Worm (Caenorhabditis elegans) whole organism, mixed stage, embryonic: ENCODE measurements around the gene sdz-7.
A peak's percentile ranks its signal among the peaks of the same experiment; 100 is the strongest.

ENCODE experiments used
- M03D4.4 ChIP-seq: sonication (generic microtip); optimal IDR thresholded peaks from 2 replicates; lab custom pipeline; 2017; ENCODE audit warnings: mild to moderate bottlenecking, missing genetic modification characterization, missing compliant biosample characterization
- bed-3 ChIP-seq: fragments of 200-800 bp; sonication (Bioruptor generic); optimal IDR thresholded peaks from 3 replicates; lab custom pipeline; 2018; ENCODE audit warnings: mild to moderate bottlenecking, missing genetic modification characterization, moderate library complexity, missing compliant biosample characterization
- blmp-1 ChIP-seq: fragments of 150-350 bp; optimal IDR thresholded peaks from 2 replicates; lab custom pipeline; 2014; ENCODE audit warnings: missing biosample characterization, missing genetic modification characterization
- ceh-39 ChIP-seq: fragments of 150-350 bp; optimal IDR thresholded peaks from 2 replicates; lab custom pipeline; 2014; ENCODE audit warnings: missing biosample characterization, missing genetic modification characterization
- ceh-43 ChIP-seq: fragments of 200-800 bp; sonication (Bioruptor generic); optimal IDR thresholded peaks from 2 replicates; lab custom pipeline; 2018; ENCODE audit warnings: mild to moderate bottlenecking, missing genetic modification characterization, moderate library complexity, missing compliant biosample characterization
- ceh-83 ChIP-seq: fragments of 200-800 bp; sonication (Bioruptor generic); optimal IDR thresholded peaks from 2 replicates; lab custom pipeline; 2018; ENCODE audit warnings: mild to moderate bottlenecking, missing genetic modification characterization, missing compliant biosample characterization
- ces-1 ChIP-seq: fragments of 150-350 bp; optimal IDR thresholded peaks from 2 replicates; lab custom pipeline; 2014; ENCODE audit warnings: missing biosample characterization, missing genetic modification reagents, missing genetic modification characterization
- drap-1 ChIP-seq: fragments of 200-800 bp; sonication (Bioruptor generic); optimal IDR thresholded peaks from 3 replicates; lab custom pipeline; 2018; ENCODE audit warnings: mild to moderate bottlenecking, missing genetic modification characterization, missing compliant biosample characterization
- elt-1 ChIP-seq: sonication (generic microtip); optimal IDR thresholded peaks from 2 replicates; lab custom pipeline; 2017; ENCODE audit warnings: missing genetic modification characterization, mild to moderate bottlenecking, missing compliant biosample characterization, antibody characterized with exemption, moderate library complexity, borderline replicate concordance; ENCODE audit not compliant: insufficient read depth
- elt-3 ChIP-seq: fragments of 150-350 bp; optimal IDR thresholded peaks from 2 replicates; lab custom pipeline; 2014; ENCODE audit warnings: missing biosample characterization, missing genetic modification characterization
- flh-1 ChIP-seq: fragments of 200-800 bp; sonication (Bioruptor generic); optimal IDR thresholded peaks from 2 replicates; lab custom pipeline; 2018; ENCODE audit warnings: mild to moderate bottlenecking, missing genetic modification characterization, moderate library complexity, missing compliant biosample characterization
- ham-2 ChIP-seq: fragments of 200-800 bp; sonication (Bioruptor generic); optimal IDR thresholded peaks from 2 replicates; lab custom pipeline; 2018; ENCODE audit warnings: mild to moderate bottlenecking, missing genetic modification characterization, missing compliant biosample characterization
- hlh-1 ChIP-seq: fragments of 150-350 bp; optimal IDR thresholded peaks from 2 replicates; lab custom pipeline; 2014; ENCODE audit warnings: missing biosample characterization, missing genetic modification reagents, missing genetic modification characterization
- lin-13 ChIP-seq: fragments of 150-350 bp; optimal IDR thresholded peaks from 2 replicates; lab custom pipeline; 2014; ENCODE audit warnings: missing biosample characterization, missing genetic modification characterization
- lin-32 ChIP-seq: fragments of 200-800 bp; sonication (Bioruptor generic); optimal IDR thresholded peaks from 2 replicates; lab custom pipeline; 2018; ENCODE audit warnings: mild to moderate bottlenecking, missing genetic modification characterization, missing compliant biosample characterization
- lsy-2 ChIP-seq: fragments of 150-350 bp; optimal IDR thresholded peaks from 2 replicates; lab custom pipeline; 2014; ENCODE audit warnings: missing biosample characterization, missing genetic modification characterization
- mab-5 ChIP-seq: fragments of 150-350 bp; optimal IDR thresholded peaks from 2 replicates; lab custom pipeline; 2014; ENCODE audit warnings: missing biosample characterization, missing genetic modification characterization
- mep-1 ChIP-seq: fragments of 150-350 bp; optimal IDR thresholded peaks from 2 replicates; lab custom pipeline; 2017; ENCODE audit warnings: missing biosample characterization, missing genetic modification reagents, missing genetic modification characterization, inconsistent platforms
- mls-2 ChIP-seq: sonication (generic microtip); optimal IDR thresholded peaks from 2 replicates; lab custom pipeline; 2016; ENCODE audit warnings: mild to moderate bottlenecking, missing genetic modification characterization, moderate library complexity, missing compliant biosample characterization
- nhr-12 ChIP-seq: fragments of 150-350 bp; optimal IDR thresholded peaks from 2 replicates; lab custom pipeline; 2014; ENCODE audit warnings: missing biosample characterization, missing genetic modification characterization
- nhr-2 ChIP-seq: fragments of 150-350 bp; optimal IDR thresholded peaks from 2 replicates; lab custom pipeline; 2014; ENCODE audit warnings: missing biosample characterization, missing genetic modification characterization
- nhr-237 ChIP-seq: fragments of 150-350 bp; optimal IDR thresholded peaks from 2 replicates; lab custom pipeline; 2014; ENCODE audit warnings: missing biosample characterization, missing genetic modification characterization
- nhr-28 ChIP-seq: fragments of 150-350 bp; optimal IDR thresholded peaks from 2 replicates; lab custom pipeline; 2014; ENCODE audit warnings: missing biosample characterization, missing genetic modification characterization
- nhr-76 ChIP-seq: sonication (generic microtip); optimal IDR thresholded peaks from 2 replicates; lab custom pipeline; 2017; ENCODE audit warnings: missing biosample characterization, missing genetic modification characterization
- pha-4 ChIP-seq: fragments of 150-350 bp; optimal IDR thresholded peaks from 2 replicates; lab custom pipeline; 2018; ENCODE audit warnings: missing biosample characterization, missing genetic modification reagents, missing genetic modification characterization
- sem-2 ChIP-seq: fragments of 200-800 bp; sonication (Bioruptor generic); optimal IDR thresholded peaks from 2 replicates; lab custom pipeline; 2018; ENCODE audit warnings: mild to moderate bottlenecking, missing genetic modification characterization, missing compliant biosample characterization
- snpc-4 ChIP-seq: fragments of 150-350 bp; optimal IDR thresholded peaks from 2 replicates; lab custom pipeline; 2014; ENCODE audit warnings: missing biosample characterization, missing genetic modification characterization
- sptf-1 ChIP-seq: sonication (generic microtip); optimal IDR thresholded peaks from 2 replicates; lab custom pipeline; 2017; ENCODE audit warnings: mild to moderate bottlenecking, missing genetic modification characterization, moderate library complexity, missing compliant biosample characterization
- tbx-8 ChIP-seq: fragments of 200-800 bp; sonication (Bioruptor generic); optimal IDR thresholded peaks from 2 replicates; lab custom pipeline; 2018; ENCODE audit warnings: mild to moderate bottlenecking, missing genetic modification characterization, moderate library complexity, missing compliant biosample characterization
- unc-120 ChIP-seq: sonication (generic microtip); optimal IDR thresholded peaks from 2 replicates; lab custom pipeline; 2017; ENCODE audit warnings: missing genetic modification characterization, missing compliant biosample characterization; ENCODE audit not compliant: poor library complexity, severe bottlenecking
- unc-39 ChIP-seq: fragments of 150-350 bp; optimal IDR thresholded peaks from 2 replicates; lab custom pipeline; 2014; ENCODE audit warnings: missing biosample characterization, missing genetic modification characterization
- unc-62 ChIP-seq: fragments of 150-350 bp; optimal IDR thresholded peaks from 2 replicates; lab custom pipeline; 2014; ENCODE audit warnings: missing biosample characterization, missing genetic modification reagents, missing genetic modification characterization
- zip-8 ChIP-seq: fragments of 150-350 bp; optimal IDR thresholded peaks from 2 replicates; lab custom pipeline; 2014; ENCODE audit warnings: missing biosample characterization, missing genetic modification characterization
- ztf-11 ChIP-seq: fragments of 150-350 bp; optimal IDR thresholded peaks from 2 replicates; lab custom pipeline; 2014; ENCODE audit warnings: missing biosample characterization, missing genetic modification characterization

The sdz-7 gene

ce11 chrII:3906615-3907190, 28.9 kb upstream of the sdz-7 start, which contains the start of the genes F53C3.11 and fbxb-103:
Gene F53C3.11 (minus strand): TSS chrII:3906715.
Gene fbxb-103 (plus strand): TSS chrII:3907140.
- no peak for TF ChIP-seq mep-1 (tag; lab: Kevin White, UChicago)
- TF ChIP-seq unc-120 (tag; lab: Kevin White, UChicago): no peak
- TF ChIP-seq hlh-1: no peak
- TF ChIP-seq unc-39: no peak
- TF ChIP-seq elt-3: no peak
- TF ChIP-seq nhr-2 (tag; lab: Kevin White, UChicago): no peak
- no peak for TF ChIP-seq nhr-76 (tag; lab: Kevin White, UChicago)
- no peak for TF ChIP-seq ceh-43 (GFP tag; lab: Kevin White, UChicago)

- no peak for TF ChIP-seq unc-62 (GFP tag; lab: Kevin White, UChicago)
- TF ChIP-seq nhr-2 (tag; lab: Kevin White, UChicago): no peak
- TF ChIP-seq nhr-28 (tag; lab: Kevin White, UChicago): no peak
- TF ChIP-seq elt-1 (tag; lab: Kevin White, UChicago): no peak
- TF ChIP-seq mab-5 (tag; lab: Kevin White, UChicago): no peak
- no peak for TF ChIP-seq ces-1 (GFP tag; lab: Kevin White, UChicago)
- TF ChIP-seq ceh-43 (GFP tag; lab: Kevin White, UChicago): no peak
- no peak for TF ChIP-seq unc-39
- no peak for TF ChIP-seq unc-120 (tag; lab: Kevin White, UChicago)
- no peak for TF ChIP-seq zip-8 (tag; lab: Kevin White, UChicago)
- no peak for TF ChIP-seq flh-1 (GFP tag; lab: Kevin White, UChicago)
- no peak for TF ChIP-seq sem-2 (GFP tag; lab: Kevin White, UChicago)
Observed at ce11 chrII:3902798-3903197, 25.0 kb upstream of the sdz-7 start, which contains the start of gene F53C3.3. Gene F53C3.3 (plus strand): TSS chrII:3902856.

DNA sequence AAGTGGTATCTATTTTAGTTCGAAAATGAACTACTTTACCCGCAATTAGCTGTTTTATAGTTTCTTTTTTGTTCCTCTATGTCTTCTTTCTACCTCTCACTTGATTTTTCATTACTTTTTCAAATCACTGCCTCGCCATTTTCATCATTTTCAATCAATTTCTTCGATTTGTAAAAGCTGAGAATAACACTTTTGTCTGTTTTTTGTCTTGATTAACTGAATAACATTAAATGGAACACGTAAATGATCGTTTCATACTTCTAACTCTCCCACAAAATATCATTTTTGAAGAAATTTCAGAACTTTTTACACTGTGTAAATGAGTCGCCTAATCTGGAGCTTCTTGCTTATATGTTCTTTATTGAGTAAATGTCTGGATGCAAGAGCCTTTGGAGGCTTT, 23.3 kb upstream of the sdz-7 start, which contains the start of gene F53C3.4:
Gene F53C3.4, plus strand, starts transcription at position 301 of the 400 bp plus-strand sequence.
- TF ChIP-seq nhr-2 (tag; lab: Kevin White, UChicago): no peak
- TF ChIP-seq mep-1 (tag; lab: Kevin White, UChicago): no peak
- no peak for TF ChIP-seq lsy-2 (tag; lab: Kevin White, UChicago)
- no peak for TF ChIP-seq lin-13
- TF ChIP-seq pha-4: no peak
- no peak for TF ChIP-seq flh-1 (GFP tag; lab: Kevin White, UChicago)
- TF ChIP-seq unc-62 (GFP tag; lab: Kevin White, UChicago): no peak
- no peak for TF ChIP-seq bed-3 (GFP tag; lab: Kevin White, UChicago)
- TF ChIP-seq ztf-11 (tag; lab: Kevin White, UChicago): no peak
- TF ChIP-seq unc-39: no peak
- no peak for TF ChIP-seq snpc-4
- TF ChIP-seq ceh-43 (GFP tag; lab: Kevin White, UChicago): no peak
- TF ChIP-seq nhr-237 (tag; lab: Kevin White, UChicago): no peak

DNA sequence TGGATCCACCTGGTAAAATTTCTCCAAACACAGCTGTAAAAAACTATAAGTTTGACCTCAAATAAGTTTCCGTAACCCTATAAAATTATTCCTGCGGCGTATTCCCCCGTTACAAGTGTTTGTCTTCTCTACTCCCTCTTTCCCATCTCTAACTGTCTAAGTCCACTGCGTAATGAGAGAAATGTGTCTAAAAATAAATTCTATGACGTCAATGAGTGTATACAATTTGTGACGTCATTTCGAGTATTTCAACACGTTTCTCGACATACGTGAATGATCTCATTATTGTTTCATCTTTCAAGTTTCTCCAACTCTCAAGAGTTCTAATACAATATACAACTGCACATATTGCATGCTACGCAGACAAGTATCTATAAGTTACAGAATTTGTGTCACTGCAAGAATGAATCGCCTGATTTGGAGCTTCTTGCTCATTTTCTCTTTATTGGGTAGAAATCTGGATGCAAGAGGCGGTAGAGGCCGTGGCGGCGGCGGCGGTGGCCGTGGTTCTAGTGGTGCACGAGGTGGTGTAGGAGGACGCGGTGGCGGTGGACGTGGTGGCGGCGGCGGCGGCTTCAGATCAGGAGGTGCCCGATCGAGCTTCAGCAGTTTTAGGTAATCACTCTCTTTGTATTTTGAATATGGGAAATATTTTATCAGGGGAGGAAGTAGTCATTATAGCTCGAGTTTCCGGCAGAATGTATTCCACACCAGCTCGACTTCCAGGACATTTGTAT, 20.2 kb upstream of the sdz-7 start, which contains the start of gene F53C3.6:
Gene F53C3.6, plus strand, starts transcription at position 385 of the 737 bp plus-strand sequence.
- peak; percentile 29 for TF ChIP-seq nhr-2 (tag; lab: Kevin White, UChicago)
- no peak for TF ChIP-seq sptf-1 (tag; lab: Kevin White, UChicago)
- peak; percentile 94 for TF ChIP-seq ces-1 (GFP tag; lab: Kevin White, UChicago)
- no peak for TF ChIP-seq lin-32 (GFP tag; lab: Kevin White, UChicago)
- peak; percentile 64 for TF ChIP-seq zip-8 (tag; lab: Kevin White, UChicago)
- TF ChIP-seq ceh-39: no peak
- TF ChIP-seq nhr-237 (tag; lab: Kevin White, UChicago): peak; percentile 23
- no peak for TF ChIP-seq drap-1 (GFP tag; lab: Kevin White, UChicago)
- peak; percentile 48 for TF ChIP-seq ceh-83 (GFP tag; lab: Kevin White, UChicago)
- TF ChIP-seq unc-120 (tag; lab: Kevin White, UChicago): no peak
- peak; percentile 81 for TF ChIP-seq unc-62 (GFP tag; lab: Kevin White, UChicago)

- TF ChIP-seq ces-1 (GFP tag; lab: Kevin White, UChicago) (peak; percentile 88), nhr-237 (tag; lab: Kevin White, UChicago) (peak; percentile 69), blmp-1 (tag; lab: Kevin White, UChicago) (no peak), lin-32 (GFP tag; lab: Kevin White, UChicago) (no peak), bed-3 (GFP tag; lab: Kevin White, UChicago) (no peak), sptf-1 (tag; lab: Kevin White, UChicago) (no peak), mls-2 (tag; lab: Kevin White, UChicago) (peak; percentile 10), drap-1 (GFP tag; lab: Kevin White, UChicago) (no peak), lin-13 (no peak), ceh-39 (peak; percentile 37), unc-39 (no peak), ceh-83 (GFP tag; lab: Kevin White, UChicago) (no peak), pha-4 (peak; percentile 38), elt-3 (peak; percentile 34), sem-2 (GFP tag; lab: Kevin White, UChicago) (no peak), ceh-43 (GFP tag; lab: Kevin White, UChicago) (no peak), ham-2 (peak; percentile 22), unc-62 (GFP tag; lab: Kevin White, UChicago) (peak; percentile 24), nhr-12 (no peak), M03D4.4 (tag; lab: Kevin White, UChicago) (no peak), nhr-2 (tag; lab: Kevin White, UChicago) (no peak), elt-1 (tag; lab: Kevin White, UChicago) (no peak), hlh-1 (peak; percentile 72), flh-1 (GFP tag; lab: Kevin White, UChicago) (no peak), tbx-8 (no peak), ztf-11 (tag; lab: Kevin White, UChicago) (no peak)
Observed at ce11 chrII:3896920-3897319, 19.1 kb upstream of the sdz-7 start.
